Fruit fly (Drosophila melanogaster): ENCODE measurements around the gene Gr93c.
A peak's percentile ranks its signal among the peaks of the same experiment; 100 is the strongest.

Gr93c gene

dm6 chr3R:21839636-21840035 is 5.4 kb downstream of the Gr93c start (continued):
- TF ChIP-seq net (GFP tag; optimal IDR thresholded peaks at IDR 0.05), result peak; percentile 60
- peak; percentile 86 for TF ChIP-seq CG34406 (GFP tag; optimal IDR thresholded peaks at IDR 0.05)
- TF ChIP-seq Eip78C (GFP tag), result peak; percentile 90
- TF ChIP-seq pdm3 (GFP tag; optimal IDR thresholded peaks at IDR 0.05), result peak; percentile 35
- TF ChIP-seq svp (GFP tag), result peak; percentile 57
- TF ChIP-seq CG3919 (GFP tag; optimal IDR thresholded peaks at IDR 0.05), result peak; percentile 68
- no peak for TF ChIP-seq lz (GFP tag; optimal IDR thresholded peaks at IDR 0.05)
- TF ChIP-seq CG11294 (GFP tag; IDR thresholded peaks at IDR 0.05), result no peak

DNA sequence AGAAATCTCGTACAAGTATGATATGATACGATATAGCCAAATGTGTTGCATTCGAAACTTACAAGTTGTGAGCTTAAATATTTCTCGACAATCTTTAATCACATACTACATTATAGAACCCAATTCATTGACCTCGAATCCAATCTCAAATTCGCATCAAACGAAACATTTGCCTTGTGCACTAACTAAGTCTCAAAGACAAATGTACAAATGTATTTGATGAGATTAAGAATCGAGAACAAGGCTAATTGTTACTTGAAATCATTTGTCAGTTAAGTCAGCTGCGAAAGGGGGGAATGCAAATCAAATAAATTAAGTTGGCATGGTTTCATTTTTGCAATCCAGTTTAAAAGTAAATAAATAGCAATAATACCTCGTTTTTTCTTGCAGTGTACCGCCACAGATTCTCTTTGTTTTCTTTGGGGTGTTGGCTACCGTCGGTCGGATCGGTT is 6.5 kb downstream of the Gr93c start:
- TF ChIP-seq esn (GFP tag; optimal IDR thresholded peaks at IDR 0.05) (peak; percentile 95), CG15336 (GFP tag; IDR thresholded peaks at IDR 0.05) (peak; percentile 74), fd59A (GFP tag; optimal IDR thresholded peaks at IDR 0.05) (peak; percentile 96), spab (GFP tag; optimal IDR thresholded peaks at IDR 0.05) (peak; percentile 93), Met (GFP tag; optimal IDR thresholded peaks at IDR 0.05) (peak; percentile 92), Smox (GFP tag; optimal IDR thresholded peaks at IDR 0.05) (peak; percentile 89), Sox102F (GFP tag; optimal IDR thresholded peaks at IDR 0.05) (peak; percentile 90), CG31627 (GFP tag; optimal IDR thresholded peaks at IDR 0.05) (peak; percentile 91), CG9139 (GFP tag; optimal IDR thresholded peaks at IDR 0.05) (peak; percentile 80), topi (GFP tag; optimal IDR thresholded peaks at IDR 0.05) (peak; percentile 90), Lpt (GFP tag; optimal IDR thresholded peaks at IDR 0.05) (peak; percentile 10), CG11902 (GFP tag; optimal IDR thresholded peaks at IDR 0.05) (peak; percentile 64), CG10669 (GFP tag; optimal IDR thresholded peaks at IDR 0.05) (peak; percentile 82), Hr39 (GFP tag; optimal IDR thresholded peaks at IDR 0.05) (peak; percentile 91), CG6276 (GFP tag; optimal IDR thresholded peaks at IDR 0.05) (peak; percentile 72), Blimp-1 (GFP tag; optimal IDR thresholded peaks at IDR 0.05) (peak; percentile 57), vri (GFP tag; optimal IDR thresholded peaks at IDR 0.05) (peak; percentile 61), fkh (GFP tag; optimal IDR thresholded peaks at IDR 0.05) (no peak), acj6 (GFP tag; optimal IDR thresholded peaks at IDR 0.05) (peak; percentile 87), CG8319 (GFP tag; optimal IDR thresholded peaks at IDR 0.05) (peak; percentile 41), achi (GFP tag; optimal IDR thresholded peaks at IDR 0.05) (peak; percentile 87), CG3032 (tag; optimal IDR thresholded peaks at IDR 0.05) (peak; percentile 87), CG4318 (GFP tag; optimal IDR thresholded peaks at IDR 0.05) (peak; percentile 89), CG16779 (tag; optimal IDR thresholded peaks at IDR 0.05) (peak; percentile 87), salr (GFP tag; optimal IDR thresholded peaks at IDR 0.05) (peak; percentile 71 to 95), Sox14 (GFP tag; optimal IDR thresholded peaks at IDR 0.05) (peak; percentile 95), CG11762 (GFP tag; optimal IDR thresholded peaks at IDR 0.05; ENCODE audit: insufficient read depth) (peak; percentile 76), CG8632 (GFP tag; optimal IDR thresholded peaks at IDR 0.05) (peak; percentile 86), Eip75B (GFP tag; optimal IDR thresholded peaks at IDR 0.05) (peak; percentile 93), eg (GFP tag; IDR thresholded peaks at IDR 0.05) (peak; percentile 73; the same call in 2 of the 3 replicates), Eip93F (GFP tag; optimal IDR thresholded peaks at IDR 0.05) (peak; percentile 59), CG3919 (GFP tag; optimal IDR thresholded peaks at IDR 0.05) (peak; percentile 76), Hr4 (GFP tag; optimal IDR thresholded peaks at IDR 0.05) (peak; percentile 91), Ets96B (tag; optimal IDR thresholded peaks at IDR 0.05) (peak; percentile 81), CG34406 (GFP tag; optimal IDR thresholded peaks at IDR 0.05) (peak; percentile 84), CG6163 (GFP tag; IDR thresholded peaks at IDR 0.05) (peak; percentile 78), Gug (GFP tag; IDR thresholded peaks at IDR 0.05) (0 out of 2 replicates have a peak, but pooled peaks have one; percentile 56), OdsH (GFP tag; optimal IDR thresholded peaks at IDR 0.05) (peak; percentile 91), Sox15 (GFP tag; optimal IDR thresholded peaks at IDR 0.05) (peak; percentile 86), CG6792 (GFP tag; optimal IDR thresholded peaks at IDR 0.05) (peak; percentile 86), lz (GFP tag; optimal IDR thresholded peaks at IDR 0.05) (peak; percentile 91), Hr38 (GFP tag; optimal IDR thresholded peaks at IDR 0.05) (no peak), svp (GFP tag) (peak; percentile 96), fd85E (GFP tag; optimal IDR thresholded peaks at IDR 0.05) (no peak), ss (GFP tag; optimal IDR thresholded peaks at IDR 0.05) (peak; percentile 79 to 93), CG32006 (GFP tag; optimal IDR thresholded peaks at IDR 0.05) (peak; percentile 95)

Measured in whole organism, prepupa.